Worm (Caenorhabditis elegans) whole organism, L3 larva: ENCODE measurements around the gene sri-50.

Experiments
- ZK546.5 ChIP-seq: sonication (generic microtip); optimal IDR thresholded peaks from 2 replicates; lab custom pipeline; 2017; ENCODE audit warnings: missing biosample characterization, missing genetic modification characterization
- aly-2 ChIP-seq: fragments of 150-350 bp; optimal IDR thresholded peaks from 2 replicates; lab custom pipeline; 2014; ENCODE audit warnings: missing biosample characterization, missing genetic modification characterization
- ama-1 ChIP-seq: fragments of 150-350 bp; optimal IDR thresholded peaks from 2 replicates; lab custom pipeline; 2018
- egl-27 ChIP-seq: sonication (generic microtip); optimal IDR thresholded peaks from 4 replicates; lab custom pipeline; 2017; ENCODE audit warnings: missing biosample characterization, missing genetic modification reagents, missing genetic modification characterization
- elt-2 ChIP-seq: sonication (generic microtip); optimal IDR thresholded peaks from 2 replicates; lab custom pipeline; 2016; ENCODE audit warnings: missing genetic modification reagents, mild to moderate bottlenecking, missing genetic modification characterization, missing compliant biosample characterization
- elt-3 ChIP-seq, 3 experiments: fragments of 150-350 bp in 1 of 3; sonication (generic microtip) in 2 of 3; optimal IDR thresholded peaks; 2 replicates in 2 of 3; 4 replicates in 1 of 3; lab custom pipeline; 2014 to 2017; ENCODE audit warnings: missing biosample characterization in 3 of 3, missing genetic modification characterization in 3 of 3
- fkh-10 ChIP-seq: sonication (generic microtip); optimal IDR thresholded peaks from 2 replicates; lab custom pipeline; 2017; ENCODE audit warnings: missing biosample characterization, missing genetic modification reagents, missing genetic modification characterization
- fos-1 ChIP-seq: fragments of 150-350 bp; optimal IDR thresholded peaks from 2 replicates; lab custom pipeline; 2014; ENCODE audit warnings: missing biosample characterization, missing genetic modification characterization
- nhr-25 ChIP-seq: sonication (generic microtip); optimal IDR thresholded peaks from 2 replicates; lab custom pipeline; 2017; ENCODE audit warnings: missing biosample characterization, missing genetic modification characterization
- nhr-76 ChIP-seq: fragments of 150-350 bp; sonication (generic microtip); optimal IDR thresholded peaks from 5 replicates; lab custom pipeline; 2014; ENCODE audit warnings: missing biosample characterization, missing genetic modification characterization
- pha-4 ChIP-seq: fragments of 150-350 bp; optimal IDR thresholded peaks from 2 replicates; lab custom pipeline; 2014; ENCODE audit warnings: missing biosample characterization, missing genetic modification reagents, missing genetic modification characterization
- pqm-1 ChIP-seq: fragments of 150-350 bp; optimal IDR thresholded peaks from 2 replicates; lab custom pipeline; 2017; ENCODE audit warnings: missing biosample characterization, missing genetic modification characterization, inconsistent platforms
- sea-2 ChIP-seq: fragments of 150-350 bp; sonication (generic microtip); optimal IDR thresholded peaks from 4 replicates; lab custom pipeline; 2014; ENCODE audit warnings: missing biosample characterization, missing genetic modification reagents, missing genetic modification characterization
- ztf-11 ChIP-seq: fragments of 150-350 bp; optimal IDR thresholded peaks from 2 replicates; lab custom pipeline; 2014; ENCODE audit warnings: missing biosample characterization, missing genetic modification characterization

DNA sequence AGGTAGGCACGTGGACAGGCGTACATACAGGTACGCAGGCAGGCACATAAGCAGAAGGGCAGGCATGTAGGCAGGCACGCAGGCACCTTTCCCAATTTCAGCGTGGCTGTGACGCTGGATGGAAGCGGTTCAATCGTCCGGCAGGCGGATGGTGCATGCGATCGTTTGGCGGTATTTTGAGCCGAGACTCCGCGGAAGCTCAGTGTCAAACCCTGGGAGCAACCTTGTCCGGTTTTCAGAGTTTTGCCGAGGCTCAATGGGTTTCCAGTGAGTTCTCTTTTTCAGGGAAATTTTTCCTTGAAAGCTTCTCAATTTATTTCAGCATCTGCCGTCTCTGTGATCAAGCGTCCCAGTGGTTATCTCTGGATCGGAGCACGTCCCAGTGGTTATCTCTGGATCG is 46.7 kb downstream of the sri-50 start:
- TF ChIP-seq ZK546.5 (tag; lab: Kevin White, UChicago): no peak
- no peak for TF ChIP-seq fkh-10
- TF ChIP-seq elt-2 (tag; lab: Kevin White, UChicago): no peak
- no peak for TF ChIP-seq nhr-76 (tag; lab: Kevin White, UChicago)
- no peak for TF ChIP-seq pqm-1
- TF ChIP-seq elt-3 (tag; optimal IDR thresholded peaks at IDR 0.05; lab: Kevin White, UChicago): no peak
- TF ChIP-seq nhr-25 (tag; lab: Kevin White, UChicago): no peak
- TF ChIP-seq egl-27 (tag; lab: Kevin White, UChicago): no peak
- TF ChIP-seq pha-4 (tag; lab: Kevin White, UChicago): no peak
- no peak for TF ChIP-seq ztf-11 (tag; lab: Kevin White, UChicago)
- TF ChIP-seq aly-2 (tag; lab: Kevin White, UChicago): no peak
- no peak for TF ChIP-seq ama-1 (lab: Kevin White, UChicago)
- no peak for TF ChIP-seq fos-1 (tag; lab: Kevin White, UChicago)
- no peak for TF ChIP-seq sea-2 (GFP tag; lab: Kevin White, UChicago)
